Worm (Caenorhabditis elegans) whole organism, L4/young adult: Measurements from ENCODE around the gene T11B7.2.
A peak's percentile ranks its signal among the peaks of the same experiment; 100 is the strongest.

ENCODE experiments used
- W03F9.2 ChIP-seq: fragments of 150-350 bp; optimal IDR thresholded peaks from 2 replicates; lab custom pipeline; 2014; ENCODE audit warnings: missing biosample characterization, missing genetic modification characterization
- dao-5 ChIP-seq: sonication (generic microtip); optimal IDR thresholded peaks from 2 replicates; lab custom pipeline; 2016; ENCODE audit warnings: missing genotype, missing genetic modification characterization, moderate library complexity, missing compliant biosample characterization

- TF ChIP-seq dao-5 (tag; lab: Kevin White, UChicago), result no peak
- TF ChIP-seq W03F9.2 (tag; lab: Kevin White, UChicago), result peak; percentile 74
These were observed 21.7 kb upstream of the T11B7.2 start for ce11 chrIV:8866092-8866491.
